2 worm cellular contexts compared by ENCODE assay signal in genomic region chrII:7342884-7343283, ce11.
TF ChIP-seq lines count a peak whose summit lies in the region.

No protein-coding gene starts in this region.

TF ChIP-seq in whole organism, L1 larva, 84 proteins besides CTCF, POLR2A, EP300 and RAD21 (continued from another document):
- TF ChIP-seq nhr-20 (tag; optimal IDR thresholded peaks at IDR 0.05; lab: Kevin White, UChicago) (peak; percentile 81), elt-3 (tag; optimal IDR thresholded peaks at IDR 0.05; lab: Kevin White, UChicago) (peak; percentile 63 to 86 (median 76)), tbx-2 (tag; optimal IDR thresholded peaks at IDR 0.05; lab: Kevin White, UChicago) (peak; percentile 65), unc-130 (tag; optimal IDR thresholded peaks at IDR 0.05; lab: Kevin White, UChicago) (peak; percentile 72), lin-35 (GFP tag; optimal IDR thresholded peaks at IDR 0.05; lab: Kevin White, UChicago) (peak in 1 of 2 experiments; percentile 63)

TF ChIP-seq in whole organism, L2 larva, 48 proteins besides CTCF, POLR2A, EP300 and RAD21 (continued from another document):
- TF ChIP-seq elt-3 (tag; optimal IDR thresholded peaks at IDR 0.05; lab: Kevin White, UChicago) (no peak), nhr-12 (tag; optimal IDR thresholded peaks at IDR 0.05; lab: Kevin White, UChicago) (no peak), ztf-4 (tag; optimal IDR thresholded peaks at IDR 0.05; lab: Kevin White, UChicago) (no peak), nhr-11 (tag; optimal IDR thresholded peaks at IDR 0.05; lab: Kevin White, UChicago) (no peak), sma-3 (GFP tag; optimal IDR thresholded peaks at IDR 0.05; lab: Kevin White, UChicago) (peak; percentile 49), nhr-10 (tag; optimal IDR thresholded peaks at IDR 0.05; lab: Kevin White, UChicago) (no peak), nhr-21 (tag; optimal IDR thresholded peaks at IDR 0.05; lab: Kevin White, UChicago) (no peak), sma-9 (GFP tag; optimal IDR thresholded peaks at IDR 0.05; lab: Kevin White, UChicago) (peak; percentile 80), sma-9 (tag; optimal IDR thresholded peaks at IDR 0.05; lab: Kevin White, UChicago) (no peak), nhr-6 (tag; optimal IDR thresholded peaks at IDR 0.05; lab: Kevin White, UChicago) (no peak), lin-13 (GFP tag; optimal IDR thresholded peaks at IDR 0.05; lab: Kevin White, UChicago) (no peak), unc-62 (GFP tag; optimal IDR thresholded peaks at IDR 0.05; lab: Kevin White, UChicago) (no peak), gmeb-1 (tag; optimal IDR thresholded peaks at IDR 0.05; lab: Kevin White, UChicago) (peak; percentile 23), fos-1 (tag; optimal IDR thresholded peaks at IDR 0.05; lab: Kevin White, UChicago) (no peak), lsy-2 (tag; optimal IDR thresholded peaks at IDR 0.05; lab: Kevin White, UChicago) (no peak), C34F6.9 (tag; optimal IDR thresholded peaks at IDR 0.05; lab: Kevin White, UChicago) (no peak), ceh-16 (tag; optimal IDR thresholded peaks at IDR 0.05; lab: Kevin White, UChicago) (no peak), ztf-11 (tag; optimal IDR thresholded peaks at IDR 0.05; lab: Kevin White, UChicago) (no peak), nhr-237 (tag; optimal IDR thresholded peaks at IDR 0.05; lab: Kevin White, UChicago) (no peak), Y55F3AM.14 (GFP tag; optimal IDR thresholded peaks at IDR 0.05; lab: Kevin White, UChicago) (no peak), snpc-4 (tag; optimal IDR thresholded peaks at IDR 0.05; lab: Kevin White, UChicago) (no peak), zag-1 (tag; optimal IDR thresholded peaks at IDR 0.05; lab: Kevin White, UChicago) (no peak), ztf-1 (GFP tag; conservative IDR thresholded peaks at IDR 0.05; lab: Robert Waterston, UW) (no peak), skn-1 (tag; optimal IDR thresholded peaks at IDR 0.05; lab: Kevin White, UChicago) (no peak), blmp-1 (tag; optimal IDR thresholded peaks at IDR 0.05; lab: Kevin White, UChicago; ENCODE audit: insufficient read depth) (peak; percentile 68), alr-1 (tag; optimal IDR thresholded peaks at IDR 0.05; lab: Kevin White, UChicago) (no peak), mdl-1 (tag; optimal IDR thresholded peaks at IDR 0.05; lab: Kevin White, UChicago) (peak in 1 of 2 experiments; percentile 82), ceh-82 (tag; optimal IDR thresholded peaks at IDR 0.05; lab: Kevin White, UChicago) (no peak), aly-2 (tag; optimal IDR thresholded peaks at IDR 0.05; lab: Kevin White, UChicago) (no peak)
